Fruit fly (Drosophila melanogaster) whole organism, prepupa: ENCODE results near the gene pall.

ENCODE experiments used
- Eip93F ChIP-seq: fragments of 200-800 bp; sonication (Bioruptor generic); optimal IDR thresholded peaks from 2 replicates; lab custom pipeline; 2016; ENCODE audit warnings: missing biosample characterization, mild to moderate bottlenecking, missing genetic modification characterization
- dac ChIP-seq: fragments of 200-800 bp; sonication (Bioruptor generic); optimal IDR thresholded peaks from 2 replicates; lab custom pipeline; 2017; ENCODE audit warnings: missing biosample characterization, mild to moderate bottlenecking, missing genetic modification characterization

DNA sequence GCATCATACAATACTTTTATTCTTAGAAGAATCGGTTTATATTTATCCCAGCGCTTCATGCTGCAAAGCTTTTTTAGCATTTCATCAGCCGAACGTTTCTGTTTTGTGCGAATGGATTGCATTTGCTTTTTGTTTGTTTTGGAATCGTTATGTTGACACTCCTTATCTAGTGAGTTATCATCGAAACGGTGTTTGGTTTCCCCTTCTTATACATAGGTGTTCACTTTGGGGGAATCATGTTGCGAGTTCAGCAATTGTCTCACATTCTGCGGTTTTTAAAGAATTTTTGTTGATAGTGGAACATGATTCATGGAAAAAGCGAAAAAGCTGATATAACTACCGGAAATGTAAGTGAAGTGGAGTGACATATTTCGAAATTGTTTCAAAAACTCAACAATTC is 14.7 kb upstream of the pall start:
- no peak for TF ChIP-seq dac (GFP tag; lab: Kevin White, UChicago)
- TF ChIP-seq Eip93F (GFP tag; lab: Kevin White, UChicago): no peak
